Fruit fly (Drosophila melanogaster) whole organism, embryonic: Measurements from ENCODE around the gene CanB.
A peak's percentile ranks its signal among the peaks of the same experiment; 100 is the strongest.

Source experiments
- C15 ChIP-seq: fragments of 200-800 bp; sonication (Bioruptor generic); IDR thresholded peaks from 3 replicates; pipeline ENCODE4 v1.3.6; 2022; ENCODE audit warnings: missing biosample characterization, missing genetic modification characterization
- CG11085 ChIP-seq: fragments of 200-800 bp; sonication (Bioruptor generic); IDR thresholded peaks from 2 replicates; pipeline ENCODE4 v1.3.6; 2022; ENCODE audit warnings: missing biosample characterization, missing genetic modification characterization
- CG12104 ChIP-seq: fragments of 200-800 bp; sonication (Bioruptor generic); optimal IDR thresholded peaks from 3 replicates; lab custom pipeline; 2016; ENCODE audit warnings: missing biosample characterization, missing genetic modification characterization
- CG12155 ChIP-seq: fragments of 200-800 bp; sonication (Bioruptor generic); optimal IDR thresholded peaks from 3 replicates; lab custom pipeline; 2016; ENCODE audit warnings: missing biosample characterization, missing genetic modification characterization
- CG12236 ChIP-seq: fragments of 200-800 bp; sonication (Bioruptor generic); optimal IDR thresholded peaks from 2 replicates; lab custom pipeline; 2016; ENCODE audit warnings: missing biosample characterization, missing genetic modification characterization
- CG14965 ChIP-seq: fragments of 200-800 bp; sonication (Bioruptor generic); optimal IDR thresholded peaks from 2 replicates; lab custom pipeline; 2016; ENCODE audit warnings: missing biosample characterization, missing genetic modification characterization, borderline replicate concordance
- CG15011 ChIP-seq: fragments of 200-800 bp; sonication (Bioruptor generic); optimal IDR thresholded peaks from 3 replicates; lab custom pipeline; 2018; ENCODE audit warnings: missing biosample characterization, mild to moderate bottlenecking, missing genetic modification characterization
- CG15479 ChIP-seq: fragments of 200-800 bp; sonication (Bioruptor generic); optimal IDR thresholded peaks from 3 replicates; lab custom pipeline; 2019; ENCODE audit warnings: missing biosample characterization, mild to moderate bottlenecking, missing genetic modification characterization, moderate library complexity
- CG2202 ChIP-seq: fragments of 200-800 bp; sonication (Bioruptor generic); optimal IDR thresholded peaks from 2 replicates; lab custom pipeline; 2018; ENCODE audit warnings: missing biosample characterization, mild to moderate bottlenecking, missing genetic modification characterization
- CG33213 ChIP-seq: fragments of 200-800 bp; sonication (Bioruptor generic); optimal IDR thresholded peaks from 3 replicates; lab custom pipeline; 2016; ENCODE audit warnings: missing biosample characterization, missing genetic modification characterization
- CG33557 ChIP-seq: fragments of 200-800 bp; sonication (Bioruptor generic); optimal IDR thresholded peaks from 2 replicates; lab custom pipeline; 2019; ENCODE audit warnings: missing biosample characterization, mild to moderate bottlenecking, missing genetic modification characterization, moderate library complexity
- CG6654 ChIP-seq: fragments of 200-800 bp; sonication (Bioruptor generic); optimal IDR thresholded peaks from 2 replicates; lab custom pipeline; 2017; ENCODE audit warnings: missing biosample characterization, mild to moderate bottlenecking, missing genetic modification characterization
- CG6683 ChIP-seq: fragments of 200-800 bp; sonication (Bioruptor generic); optimal IDR thresholded peaks from 2 replicates; lab custom pipeline; 2017; ENCODE audit warnings: missing biosample characterization, mild to moderate bottlenecking, missing genetic modification characterization, missing genetic modification reagents
- CG6791 ChIP-seq: fragments of 200-800 bp; sonication (Bioruptor generic); IDR thresholded peaks from 3 replicates; pipeline ENCODE4 v1.3.6; 2022; ENCODE audit warnings: missing biosample characterization, missing genetic modification characterization; ENCODE audit not compliant: partially characterized antibody
- CG9437 ChIP-seq: fragments of 200-800 bp; sonication (Bioruptor generic); optimal IDR thresholded peaks from 2 replicates; lab custom pipeline; 2018; ENCODE audit warnings: missing biosample characterization, mild to moderate bottlenecking, missing genetic modification characterization
- CG9932 ChIP-seq: fragments of 200-800 bp; sonication (Bioruptor generic); IDR thresholded peaks from 2 replicates; pipeline ENCODE4 v1.3.6; 2022; ENCODE audit warnings: missing biosample characterization, missing genetic modification characterization
- Chrac-16 ChIP-seq: fragments of 200-800 bp; sonication (Bioruptor generic); optimal IDR thresholded peaks from 3 replicates; lab custom pipeline; 2016; ENCODE audit warnings: missing biosample characterization, missing genetic modification characterization
- Dip2 ChIP-seq: fragments of 200-800 bp; sonication (Bioruptor generic); IDR thresholded peaks from 2 replicates; pipeline ENCODE4 v1.3.6; 2022; ENCODE audit warnings: missing biosample characterization, missing genetic modification characterization
- Eip74EF ChIP-seq, 2 experiments: fragments of 200-800 bp in 1 of 2; fragments of >200 bp in 1 of 2; sonication (Bioruptor generic) in 1 of 2; optimal IDR thresholded peaks; 2 replicates each; lab custom pipeline; 2017 to 2019; ENCODE audit warnings: missing biosample characterization in 2 of 2, missing genetic modification characterization in 2 of 2, mild to moderate bottlenecking in 1 of 2, moderate library complexity in 1 of 2
- HHEX ChIP-seq: fragments of 200-800 bp; sonication (Bioruptor generic); optimal IDR thresholded peaks from 3 replicates; lab custom pipeline; 2017; ENCODE audit warnings: missing biosample characterization, mild to moderate bottlenecking, missing genetic modification characterization, missing genetic modification reagents
- HmgD ChIP-seq: fragments of 200-800 bp; sonication (Bioruptor generic); optimal IDR thresholded peaks from 3 replicates; lab custom pipeline; 2016; ENCODE audit warnings: missing biosample characterization, missing genetic modification characterization
- Lim3 ChIP-seq: fragments of 200-800 bp; sonication (Bioruptor generic); IDR thresholded peaks from 2 replicates; pipeline ENCODE4 v1.3.6; 2022; ENCODE audit warnings: missing biosample characterization, missing genetic modification characterization
- Max ChIP-seq: fragments of 200-800 bp; sonication (Bioruptor generic); optimal IDR thresholded peaks from 2 replicates; lab custom pipeline; 2016; ENCODE audit warnings: missing biosample characterization, mild to moderate bottlenecking, missing genetic modification characterization
- Nf-YA ChIP-seq: fragments of 200-800 bp; sonication (Bioruptor generic); IDR thresholded peaks from 2 replicates; pipeline ENCODE4 v1.3.6; 2022; ENCODE audit warnings: missing biosample characterization, missing genetic modification characterization
- Nf-YB ChIP-seq: fragments of 200-800 bp; sonication (Bioruptor generic); optimal IDR thresholded peaks from 3 replicates; lab custom pipeline; 2019; ENCODE audit warnings: missing biosample characterization, mild to moderate bottlenecking, missing genetic modification characterization, moderate library complexity
- Optix ChIP-seq: fragments of 200-800 bp; sonication (Bioruptor generic); IDR thresholded peaks from 3 replicates; pipeline ENCODE4 v1.3.6; 2022; ENCODE audit warnings: missing biosample characterization, missing genetic modification characterization
- PHDP ChIP-seq: fragments of 200-800 bp; sonication (Bioruptor generic); optimal IDR thresholded peaks from 3 replicates; lab custom pipeline; 2018; ENCODE audit warnings: missing biosample characterization, mild to moderate bottlenecking, missing genetic modification characterization, moderate library complexity
- Rfx ChIP-seq: fragments of 200-800 bp; sonication (Bioruptor generic); IDR thresholded peaks from 2 replicates; pipeline ENCODE4 v1.3.6; 2022; ENCODE audit warnings: missing biosample characterization, missing genetic modification characterization
- Spps ChIP-seq: fragments of 200-800 bp; sonication (Bioruptor generic); optimal IDR thresholded peaks from 2 replicates; lab custom pipeline; 2018; ENCODE audit warnings: missing biosample characterization, mild to moderate bottlenecking, missing genetic modification characterization
- YL-1 ChIP-seq: fragments of 200-800 bp; sonication (Bioruptor generic); optimal IDR thresholded peaks from 3 replicates; lab custom pipeline; 2017; ENCODE audit warnings: missing biosample characterization, mild to moderate bottlenecking, missing genetic modification characterization
- ac ChIP-seq: fragments of 200-800 bp; sonication (Bioruptor generic); optimal IDR thresholded peaks from 3 replicates; lab custom pipeline; 2017; ENCODE audit warnings: missing biosample characterization, mild to moderate bottlenecking, missing genetic modification characterization
- ato ChIP-seq: fragments of 200-800 bp; sonication (Bioruptor generic); IDR thresholded peaks from 2 replicates; pipeline ENCODE4 v1.3.6; 2022; ENCODE audit warnings: missing biosample characterization, missing genetic modification characterization; ENCODE audit not compliant: partially characterized antibody
- ci ChIP-seq: fragments of 200-800 bp; sonication (Bioruptor generic); IDR thresholded peaks from 3 replicates; pipeline ENCODE4 v1.3.6; 2022; ENCODE audit warnings: missing biosample characterization, missing genetic modification characterization
- danr ChIP-seq: fragments of 200-800 bp; sonication (Bioruptor generic); IDR thresholded peaks from 2 replicates; pipeline ENCODE4 v1.3.6; 2022; ENCODE audit warnings: missing biosample characterization, missing genetic modification characterization
- dmrt99B ChIP-seq: fragments of 200-800 bp; sonication (Bioruptor generic); optimal IDR thresholded peaks from 2 replicates; lab custom pipeline; 2018; ENCODE audit warnings: missing biosample characterization, mild to moderate bottlenecking, missing genetic modification characterization, moderate library complexity
- fd3F ChIP-seq: fragments of 200-800 bp; sonication (Bioruptor generic); optimal IDR thresholded peaks from 2 replicates; lab custom pipeline; 2018; ENCODE audit warnings: missing biosample characterization, mild to moderate bottlenecking, missing genetic modification characterization, moderate library complexity
- fd64A ChIP-seq: fragments of 200-800 bp; sonication (Bioruptor generic); optimal IDR thresholded peaks from 3 replicates; lab custom pipeline; 2018; ENCODE audit warnings: missing biosample characterization, mild to moderate bottlenecking, missing genetic modification characterization
- grau ChIP-seq: fragments of 200-800 bp; optimal IDR thresholded peaks from 3 replicates; lab custom pipeline; 2019; ENCODE audit warnings: missing biosample characterization, mild to moderate bottlenecking, missing genetic modification characterization, moderate library complexity
- hbn ChIP-seq: fragments of 200-800 bp; sonication (Bioruptor generic); IDR thresholded peaks from 2 replicates; pipeline ENCODE4 v1.3.6; 2022; ENCODE audit warnings: missing biosample characterization, missing genetic modification characterization; ENCODE audit not compliant: partially characterized antibody
- knrl ChIP-seq: fragments of 200-800 bp; sonication (Bioruptor generic); IDR thresholded peaks from 3 replicates; pipeline ENCODE4 v1.3.6; 2022; ENCODE audit warnings: missing biosample characterization, missing genetic modification characterization; ENCODE audit not compliant: partially characterized antibody
- lbe ChIP-seq: fragments of 200-800 bp; sonication (Bioruptor generic); optimal IDR thresholded peaks from 2 replicates; lab custom pipeline; 2016; ENCODE audit warnings: missing biosample characterization, mild to moderate bottlenecking, missing genetic modification characterization
- mld ChIP-seq: fragments of 200-800 bp; sonication (Bioruptor generic); IDR thresholded peaks from 3 replicates; pipeline ENCODE4 v1.3.6; 2022; ENCODE audit warnings: missing biosample characterization, missing genetic modification characterization; ENCODE audit not compliant: partially characterized antibody
- nom ChIP-seq: fragments of 200-800 bp; sonication (Bioruptor generic); optimal IDR thresholded peaks from 2 replicates; lab custom pipeline; 2017; ENCODE audit warnings: missing biosample characterization, missing genetic modification characterization, mild to moderate bottlenecking, moderate library complexity, missing genetic modification reagents
- otp ChIP-seq: fragments of 200-800 bp; sonication (Bioruptor generic); IDR thresholded peaks from 3 replicates; pipeline ENCODE4, ENCODE4 v1.3.6; 2022; ENCODE audit warnings: missing biosample characterization, missing genetic modification characterization
- slou ChIP-seq: fragments of 200-800 bp; sonication (Bioruptor generic); optimal IDR thresholded peaks from 3 replicates; lab custom pipeline; 2016; ENCODE audit warnings: missing biosample characterization, missing genetic modification characterization
- tap ChIP-seq: fragments of 200-800 bp; optimal IDR thresholded peaks from 3 replicates; lab custom pipeline; 2019; ENCODE audit warnings: missing biosample characterization, mild to moderate bottlenecking, missing genetic modification characterization, moderate library complexity
- twi ChIP-seq: fragments of 200-800 bp; optimal IDR thresholded peaks from 2 replicates; lab custom pipeline; 2019; ENCODE audit warnings: missing biosample characterization, mild to moderate bottlenecking, missing genetic modification characterization, moderate library complexity
- unc-4 ChIP-seq: fragments of 200-800 bp; sonication (Bioruptor generic); IDR thresholded peaks from 2 replicates; pipeline ENCODE4 v1.3.6; 2022; ENCODE audit warnings: missing biosample characterization, missing genetic modification characterization; ENCODE audit not compliant: partially characterized antibody
- unpg ChIP-seq: fragments of 200-800 bp; sonication (Bioruptor generic); optimal IDR thresholded peaks from 3 replicates; lab custom pipeline; 2018; ENCODE audit warnings: missing biosample characterization, mild to moderate bottlenecking, missing genetic modification characterization, moderate library complexity
- zfh1 ChIP-seq: fragments of 200-800 bp; sonication (Bioruptor generic); IDR thresholded peaks from 3 replicates; pipeline ENCODE4 v1.3.6; 2022; ENCODE audit warnings: missing biosample characterization, missing genetic modification characterization

The CanB gene

DNA sequence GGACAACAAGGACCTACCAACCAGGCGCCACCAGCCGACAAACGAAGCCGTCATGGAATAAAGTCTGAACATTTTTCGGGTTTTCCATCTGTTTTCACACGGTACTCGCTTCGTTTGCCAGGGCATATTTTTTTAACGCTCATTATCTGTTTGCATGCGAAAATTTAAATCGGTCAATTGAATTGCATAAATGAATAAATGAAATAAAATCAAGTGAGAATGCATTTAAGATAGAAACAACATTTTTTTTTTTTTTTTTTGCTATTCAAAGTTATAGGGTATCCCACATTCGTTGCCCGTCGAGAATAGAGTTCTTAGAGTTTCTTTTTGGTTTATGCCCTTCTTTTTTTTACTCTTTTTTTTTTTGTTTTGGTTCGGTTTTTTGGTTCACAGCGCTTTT is 46.5 kb upstream of the CanB start (continued):
- TF ChIP-seq CG2202, result no peak
- no peak for TF ChIP-seq twi (tag; lab: Kevin White, UChicago)
- TF ChIP-seq Optix (GFP tag; lab: Robert Waterston, UW), result no peak
- TF ChIP-seq YL-1 (GFP tag; lab: Kevin White, UChicago), result no peak
- peak; percentile 17 for TF ChIP-seq fd3F (GFP tag; lab: Kevin White, UChicago)
- 0 out of 2 replicates have a peak, but pooled peaks have one; percentile 19 for TF ChIP-seq CG11085 (GFP tag; lab: Robert Waterston, UW)
- no peak for TF ChIP-seq Eip74EF (GFP tag; optimal IDR thresholded peaks at IDR 0.05; lab: Kevin White, UChicago)
- peak; percentile 34 for TF ChIP-seq CG12155
- TF ChIP-seq grau (tag; lab: Kevin White, UChicago), result peak; percentile 56
- TF ChIP-seq CG6791 (GFP tag; lab: Robert Waterston, UW), result no peak
- peak; percentile 64 for TF ChIP-seq dmrt99B (tag; lab: Kevin White, UChicago)
- TF ChIP-seq CG15479, result no peak
- TF ChIP-seq HHEX (GFP tag; lab: Kevin White, UChicago), result peak; percentile 34
- TF ChIP-seq ato (GFP tag; lab: Robert Waterston, UW), result no peak
- TF ChIP-seq fd64A (GFP tag; lab: Kevin White, UChicago), result no peak
- no peak for TF ChIP-seq mld (GFP tag; lab: Robert Waterston, UW)
- TF ChIP-seq CG33557 (GFP tag; lab: Kevin White, UChicago), result no peak
- no peak for TF ChIP-seq CG6654 (GFP tag; lab: Kevin White, UChicago)
- TF ChIP-seq ac (GFP tag; lab: Kevin White, UChicago), result no peak
- TF ChIP-seq HmgD (GFP tag; lab: Kevin White, UChicago), result no peak
- TF ChIP-seq zfh1 (GFP tag; lab: Robert Waterston, UW), result no peak
- TF ChIP-seq tap (tag; lab: Kevin White, UChicago), result peak; percentile 55
- TF ChIP-seq CG9437, result no peak
- no peak for TF ChIP-seq otp
- no peak for TF ChIP-seq C15
- TF ChIP-seq Rfx (GFP tag; lab: Robert Waterston, UW), result peak; percentile 64
- TF ChIP-seq unc-4 (GFP tag; lab: Robert Waterston, UW), result no peak
- TF ChIP-seq ci (GFP tag; lab: Robert Waterston, UW), result no peak
- TF ChIP-seq Dip2 (GFP tag; lab: Robert Waterston, UW), result no peak
- TF ChIP-seq Nf-YA (GFP tag; lab: Robert Waterston, UW), result no peak
- TF ChIP-seq CG6683, result no peak
- TF ChIP-seq CG9932 (GFP tag; lab: Robert Waterston, UW), result peak; percentile 35
- TF ChIP-seq PHDP (tag; lab: Kevin White, UChicago), result peak; percentile 24
- peak; percentile 21 for TF ChIP-seq CG12104 (GFP tag; lab: Kevin White, UChicago)
- no peak for TF ChIP-seq Spps
- no peak for TF ChIP-seq slou (GFP tag; lab: Kevin White, UChicago)
- no peak for TF ChIP-seq Lim3
- TF ChIP-seq CG15011 (GFP tag; lab: Kevin White, UChicago), result peak; percentile 29
- TF ChIP-seq CG33213 (GFP tag; lab: Kevin White, UChicago), result peak; percentile 45
- no peak for TF ChIP-seq CG12236 (GFP tag; lab: Kevin White, UChicago)
- no peak for TF ChIP-seq hbn (GFP tag; lab: Robert Waterston, UW)
- peak; percentile 7 for TF ChIP-seq Chrac-16 (GFP tag; lab: Kevin White, UChicago)
- TF ChIP-seq danr (GFP tag; lab: Robert Waterston, UW), result no peak
- peak; percentile 9 for TF ChIP-seq Max (GFP tag; lab: Kevin White, UChicago)
- TF ChIP-seq Nf-YB, result no peak
- TF ChIP-seq CG14965 (GFP tag; lab: Kevin White, UChicago), result no peak
- peak; percentile 31 for TF ChIP-seq unpg (GFP tag; lab: Kevin White, UChicago)
- no peak for TF ChIP-seq knrl (GFP tag; lab: Robert Waterston, UW)
- TF ChIP-seq lbe (GFP tag; lab: Kevin White, UChicago), result no peak
- TF ChIP-seq nom, result no peak
